Fruit fly (Drosophila melanogaster): Measurements from ENCODE around the gene CG12268.
A peak's percentile ranks its signal among the peaks of the same experiment; 100 is the strongest.

CG12268 gene

dm6 chr3R:23941643-23942424 lies 6.4 kb downstream of the CG12268 start:
- TF ChIP-seq tai (GFP tag; optimal IDR thresholded peaks at IDR 0.05) (no peak), pan (optimal IDR thresholded peaks at IDR 0.05) (no peak), N (GFP tag; optimal IDR thresholded peaks at IDR 0.05) (no peak), Hr83 (GFP tag; optimal IDR thresholded peaks at IDR 0.05; ENCODE audit: poor library complexity, severe bottlenecking) (no peak), Hnf4 (GFP tag; optimal IDR thresholded peaks at IDR 0.05) (peak; percentile 20), rgr (GFP tag; optimal IDR thresholded peaks at IDR 0.05) (peak; percentile 2), woc (GFP tag; optimal IDR thresholded peaks at IDR 0.05) (peak; percentile 29), foxo (GFP tag; optimal IDR thresholded peaks at IDR 0.05) (peak; percentile 34 to 50), ey (GFP tag; optimal IDR thresholded peaks at IDR 0.05) (peak; percentile 21), h (GFP tag; optimal IDR thresholded peaks at IDR 0.05) (peak; percentile 30), Rel (GFP tag; optimal IDR thresholded peaks at IDR 0.05) (peak; percentile 19), Rel (tag; optimal IDR thresholded peaks at IDR 0.05) (peak; percentile 71), fru (GFP tag; optimal IDR thresholded peaks at IDR 0.05) (peak; percentile 30), CG32264 (GFP tag; optimal IDR thresholded peaks at IDR 0.05) (no peak), psq (GFP tag; optimal IDR thresholded peaks at IDR 0.05) (no peak)

dm6 chr3R:23940840-23941364 lies 7.3 kb downstream of the CG12268 start:
- TF ChIP-seq dmrt93B (GFP tag; optimal IDR thresholded peaks at IDR 0.05) (peak; percentile 7), CrebA (GFP tag; optimal IDR thresholded peaks at IDR 0.05; ENCODE audit: borderline replicate concordance) (no peak)

dm6 chr3R:23939921-23940839 lies 8.0 kb downstream of the CG12268 start:
- TF ChIP-seq fru (GFP tag; optimal IDR thresholded peaks at IDR 0.05), result no peak
- TF ChIP-seq N (GFP tag; optimal IDR thresholded peaks at IDR 0.05), result no peak
- no peak for TF ChIP-seq jim (GFP tag; optimal IDR thresholded peaks at IDR 0.05)
- TF ChIP-seq Sp1 (GFP tag; optimal IDR thresholded peaks at IDR 0.05), result no peak
- TF ChIP-seq GATAd (GFP tag; optimal IDR thresholded peaks at IDR 0.05), result no peak
- TF ChIP-seq foxo (GFP tag; optimal IDR thresholded peaks at IDR 0.05), result no peak
- TF ChIP-seq Hr83 (GFP tag; optimal IDR thresholded peaks at IDR 0.05; ENCODE audit: poor library complexity, severe bottlenecking), result peak; percentile 80
- peak; percentile 38 for TF ChIP-seq Hnf4 (GFP tag; optimal IDR thresholded peaks at IDR 0.05)
- no peak for TF ChIP-seq psq (GFP tag; optimal IDR thresholded peaks at IDR 0.05)
- TF ChIP-seq dsf (GFP tag; optimal IDR thresholded peaks at IDR 0.05; ENCODE audit: borderline replicate concordance), result no peak
- TF ChIP-seq br (GFP tag; optimal IDR thresholded peaks at IDR 0.05), result no peak
- TF ChIP-seq Rel (GFP tag; optimal IDR thresholded peaks at IDR 0.05), result no peak
- TF ChIP-seq Rel (tag; optimal IDR thresholded peaks at IDR 0.05), result no peak
- no peak for TF ChIP-seq Dfd (GFP tag; optimal IDR thresholded peaks at IDR 0.05)
- peak; percentile 26 for TF ChIP-seq dmrt93B (GFP tag; optimal IDR thresholded peaks at IDR 0.05)
- peak; percentile 54 for TF ChIP-seq OdsH (GFP tag; optimal IDR thresholded peaks at IDR 0.05)
- no peak for TF ChIP-seq lola (GFP tag; optimal IDR thresholded peaks at IDR 0.05)
- TF ChIP-seq Myc (optimal IDR thresholded peaks at IDR 0.05), result no peak
- TF ChIP-seq Abd-B (GFP tag; optimal IDR thresholded peaks at IDR 0.05), result no peak
- TF ChIP-seq CG32264 (GFP tag; optimal IDR thresholded peaks at IDR 0.05), result no peak
- TF ChIP-seq usp (GFP tag; optimal IDR thresholded peaks at IDR 0.05), result no peak
- TF ChIP-seq sage (GFP tag; optimal IDR thresholded peaks at IDR 0.05), result no peak
- TF ChIP-seq pan (optimal IDR thresholded peaks at IDR 0.05), result no peak
- TF ChIP-seq sv (GFP tag; optimal IDR thresholded peaks at IDR 0.05), result peak; percentile 71
- TF ChIP-seq brk (GFP tag; optimal IDR thresholded peaks at IDR 0.05), result no peak
- TF ChIP-seq CG9705 (GFP tag; optimal IDR thresholded peaks at IDR 0.05), result peak; percentile 11
- TF ChIP-seq woc (GFP tag; optimal IDR thresholded peaks at IDR 0.05), result no peak
- TF ChIP-seq CrebA (GFP tag; optimal IDR thresholded peaks at IDR 0.05; ENCODE audit: borderline replicate concordance), result no peak
- TF ChIP-seq dl (GFP tag; optimal IDR thresholded peaks at IDR 0.05; ENCODE audit: insufficient read depth in 1 of 2, partially characterized antibody in 2 of 2), result no peak
- TF ChIP-seq ey (GFP tag; optimal IDR thresholded peaks at IDR 0.05), result no peak
- no peak for TF ChIP-seq HLH106 (tag; optimal IDR thresholded peaks at IDR 0.05)
- TF ChIP-seq Mio (GFP tag; optimal IDR thresholded peaks at IDR 0.05), result no peak
- TF ChIP-seq rgr (GFP tag; optimal IDR thresholded peaks at IDR 0.05), result peak; percentile 39
- TF ChIP-seq Vsx2 (GFP tag; optimal IDR thresholded peaks at IDR 0.05; ENCODE audit: partially characterized antibody), result no peak
- no peak for TF ChIP-seq tai (GFP tag; optimal IDR thresholded peaks at IDR 0.05)
- TF ChIP-seq Jra (GFP tag; optimal IDR thresholded peaks at IDR 0.05), result peak; percentile 12
- TF ChIP-seq Dif (GFP tag; optimal IDR thresholded peaks at IDR 0.05; ENCODE audit: partially characterized antibody), result no peak
- TF ChIP-seq h (GFP tag; optimal IDR thresholded peaks at IDR 0.05), result peak; percentile 32
- no peak for TF ChIP-seq Hr78 (GFP tag; optimal IDR thresholded peaks at IDR 0.05)
